Worm (Caenorhabditis elegans): ENCODE measurements around the gene oct-2.

- TF ChIP-seq hlh-15 (tag; optimal IDR thresholded peaks at IDR 0.05) (no peak), pha-4 (tag; optimal IDR thresholded peaks at IDR 0.05) (no peak), hlh-13 (GFP tag; optimal IDR thresholded peaks at IDR 0.05) (no peak), che-1 (tag; optimal IDR thresholded peaks at IDR 0.05) (no peak), tbx-2 (tag; optimal IDR thresholded peaks at IDR 0.05) (no peak), mec-3 (tag; optimal IDR thresholded peaks at IDR 0.05; ENCODE audit: borderline replicate concordance) (no peak), ztf-16 (tag; optimal IDR thresholded peaks at IDR 0.05) (no peak), hlh-30 (tag; optimal IDR thresholded peaks at IDR 0.05; ENCODE audit: insufficient read depth) (no peak), syd-9 (tag; optimal IDR thresholded peaks at IDR 0.05) (no peak), ref-2 (tag; optimal IDR thresholded peaks at IDR 0.05) (no peak), ama-1 (optimal IDR thresholded peaks at IDR 0.05) (no peak), pha-2 (tag; optimal IDR thresholded peaks at IDR 0.05) (no peak), eyg-1 (tag; optimal IDR thresholded peaks at IDR 0.05) (no peak), nhr-11 (tag; optimal IDR thresholded peaks at IDR 0.05) (no peak)
Measured at ce11 chrX:11346155-11346554, at the start of gene oct-2.

All from whole organism, late embryonic.